Worm (Caenorhabditis elegans) whole organism, mixed stage, embryonic: ENCODE measurements around the gene Y41D4A.4.
A peak's percentile ranks its signal among the peaks of the same experiment; 100 is the strongest.

Experiments
- M03D4.4 ChIP-seq: sonication (generic microtip); optimal IDR thresholded peaks from 2 replicates; lab custom pipeline; 2017; ENCODE audit warnings: mild to moderate bottlenecking, missing genetic modification characterization, missing compliant biosample characterization
- bed-3 ChIP-seq: fragments of 200-800 bp; sonication (Bioruptor generic); optimal IDR thresholded peaks from 3 replicates; lab custom pipeline; 2018; ENCODE audit warnings: mild to moderate bottlenecking, missing genetic modification characterization, moderate library complexity, missing compliant biosample characterization
- blmp-1 ChIP-seq: fragments of 150-350 bp; optimal IDR thresholded peaks from 2 replicates; lab custom pipeline; 2014; ENCODE audit warnings: missing biosample characterization, missing genetic modification characterization
- ceh-39 ChIP-seq: fragments of 150-350 bp; optimal IDR thresholded peaks from 2 replicates; lab custom pipeline; 2014; ENCODE audit warnings: missing biosample characterization, missing genetic modification characterization
- ceh-43 ChIP-seq: fragments of 200-800 bp; sonication (Bioruptor generic); optimal IDR thresholded peaks from 2 replicates; lab custom pipeline; 2018; ENCODE audit warnings: mild to moderate bottlenecking, missing genetic modification characterization, moderate library complexity, missing compliant biosample characterization
- ceh-83 ChIP-seq: fragments of 200-800 bp; sonication (Bioruptor generic); optimal IDR thresholded peaks from 2 replicates; lab custom pipeline; 2018; ENCODE audit warnings: mild to moderate bottlenecking, missing genetic modification characterization, missing compliant biosample characterization
- ces-1 ChIP-seq: fragments of 150-350 bp; optimal IDR thresholded peaks from 2 replicates; lab custom pipeline; 2014; ENCODE audit warnings: missing biosample characterization, missing genetic modification reagents, missing genetic modification characterization
- cnd-1 ChIP-seq: fragments of 200-800 bp; sonication (Bioruptor generic); optimal IDR thresholded peaks from 2 replicates; lab custom pipeline; 2018; ENCODE audit warnings: mild to moderate bottlenecking, missing genetic modification characterization, missing compliant biosample characterization
- drap-1 ChIP-seq: fragments of 200-800 bp; sonication (Bioruptor generic); optimal IDR thresholded peaks from 3 replicates; lab custom pipeline; 2018; ENCODE audit warnings: mild to moderate bottlenecking, missing genetic modification characterization, missing compliant biosample characterization
- elt-3 ChIP-seq: fragments of 150-350 bp; optimal IDR thresholded peaks from 2 replicates; lab custom pipeline; 2014; ENCODE audit warnings: missing biosample characterization, missing genetic modification characterization
- flh-1 ChIP-seq: fragments of 200-800 bp; sonication (Bioruptor generic); optimal IDR thresholded peaks from 2 replicates; lab custom pipeline; 2018; ENCODE audit warnings: mild to moderate bottlenecking, missing genetic modification characterization, moderate library complexity, missing compliant biosample characterization
- ham-2 ChIP-seq: fragments of 200-800 bp; sonication (Bioruptor generic); optimal IDR thresholded peaks from 2 replicates; lab custom pipeline; 2018; ENCODE audit warnings: mild to moderate bottlenecking, missing genetic modification characterization, missing compliant biosample characterization
- lin-13 ChIP-seq: fragments of 150-350 bp; optimal IDR thresholded peaks from 2 replicates; lab custom pipeline; 2014; ENCODE audit warnings: missing biosample characterization, missing genetic modification characterization
- lin-32 ChIP-seq: fragments of 200-800 bp; sonication (Bioruptor generic); optimal IDR thresholded peaks from 2 replicates; lab custom pipeline; 2018; ENCODE audit warnings: mild to moderate bottlenecking, missing genetic modification characterization, missing compliant biosample characterization
- lsy-2 ChIP-seq: fragments of 150-350 bp; optimal IDR thresholded peaks from 2 replicates; lab custom pipeline; 2014; ENCODE audit warnings: missing biosample characterization, missing genetic modification characterization
- mab-5 ChIP-seq: fragments of 150-350 bp; optimal IDR thresholded peaks from 2 replicates; lab custom pipeline; 2014; ENCODE audit warnings: missing biosample characterization, missing genetic modification characterization
- mep-1 ChIP-seq: fragments of 150-350 bp; optimal IDR thresholded peaks from 2 replicates; lab custom pipeline; 2017; ENCODE audit warnings: missing biosample characterization, missing genetic modification reagents, missing genetic modification characterization, inconsistent platforms
- mls-2 ChIP-seq: sonication (generic microtip); optimal IDR thresholded peaks from 2 replicates; lab custom pipeline; 2016; ENCODE audit warnings: mild to moderate bottlenecking, missing genetic modification characterization, moderate library complexity, missing compliant biosample characterization
- nhr-12 ChIP-seq: fragments of 150-350 bp; optimal IDR thresholded peaks from 2 replicates; lab custom pipeline; 2014; ENCODE audit warnings: missing biosample characterization, missing genetic modification characterization
- nhr-2 ChIP-seq: fragments of 150-350 bp; optimal IDR thresholded peaks from 2 replicates; lab custom pipeline; 2014; ENCODE audit warnings: missing biosample characterization, missing genetic modification characterization
- nhr-237 ChIP-seq: fragments of 150-350 bp; optimal IDR thresholded peaks from 2 replicates; lab custom pipeline; 2014; ENCODE audit warnings: missing biosample characterization, missing genetic modification characterization
- nhr-28 ChIP-seq: fragments of 150-350 bp; optimal IDR thresholded peaks from 2 replicates; lab custom pipeline; 2014; ENCODE audit warnings: missing biosample characterization, missing genetic modification characterization
- nhr-76 ChIP-seq: sonication (generic microtip); optimal IDR thresholded peaks from 2 replicates; lab custom pipeline; 2017; ENCODE audit warnings: missing biosample characterization, missing genetic modification characterization
- pha-4 ChIP-seq: fragments of 150-350 bp; optimal IDR thresholded peaks from 2 replicates; lab custom pipeline; 2018; ENCODE audit warnings: missing biosample characterization, missing genetic modification reagents, missing genetic modification characterization
- snpc-4 ChIP-seq: fragments of 150-350 bp; optimal IDR thresholded peaks from 2 replicates; lab custom pipeline; 2014; ENCODE audit warnings: missing biosample characterization, missing genetic modification characterization
- sptf-1 ChIP-seq: sonication (generic microtip); optimal IDR thresholded peaks from 2 replicates; lab custom pipeline; 2017; ENCODE audit warnings: mild to moderate bottlenecking, missing genetic modification characterization, moderate library complexity, missing compliant biosample characterization
- tbx-8 ChIP-seq: fragments of 200-800 bp; sonication (Bioruptor generic); optimal IDR thresholded peaks from 2 replicates; lab custom pipeline; 2018; ENCODE audit warnings: mild to moderate bottlenecking, missing genetic modification characterization, moderate library complexity, missing compliant biosample characterization
- unc-120 ChIP-seq: sonication (generic microtip); optimal IDR thresholded peaks from 2 replicates; lab custom pipeline; 2017; ENCODE audit warnings: missing genetic modification characterization, missing compliant biosample characterization; ENCODE audit not compliant: poor library complexity, severe bottlenecking
- unc-39 ChIP-seq: fragments of 150-350 bp; optimal IDR thresholded peaks from 2 replicates; lab custom pipeline; 2014; ENCODE audit warnings: missing biosample characterization, missing genetic modification characterization
- unc-62 ChIP-seq: fragments of 150-350 bp; optimal IDR thresholded peaks from 2 replicates; lab custom pipeline; 2014; ENCODE audit warnings: missing biosample characterization, missing genetic modification reagents, missing genetic modification characterization
- ztf-11 ChIP-seq: fragments of 150-350 bp; optimal IDR thresholded peaks from 2 replicates; lab custom pipeline; 2014; ENCODE audit warnings: missing biosample characterization, missing genetic modification characterization

Gene Y41D4A.4

ce11 chrIV:1738324-1738730 lies 7.5 kb upstream of the Y41D4A.4 start:
- no peak for TF ChIP-seq cnd-1
- TF ChIP-seq pha-4 (tag; lab: Kevin White, UChicago) = peak; percentile 1
- no peak for TF ChIP-seq drap-1
- no peak for TF ChIP-seq ceh-39 (tag; lab: Kevin White, UChicago)
- no peak for TF ChIP-seq nhr-28 (tag; lab: Kevin White, UChicago)
- TF ChIP-seq blmp-1 (tag; lab: Kevin White, UChicago) = no peak
- TF ChIP-seq nhr-12 (tag; lab: Kevin White, UChicago) = no peak
- TF ChIP-seq mep-1 (tag; lab: Kevin White, UChicago) = peak; percentile 15
- TF ChIP-seq flh-1 = no peak
- no peak for TF ChIP-seq ztf-11 (tag; lab: Kevin White, UChicago)
- peak; percentile 41 for TF ChIP-seq M03D4.4 (tag; lab: Kevin White, UChicago)
- TF ChIP-seq snpc-4 (tag; lab: Kevin White, UChicago) = no peak
- TF ChIP-seq sptf-1 (tag; lab: Kevin White, UChicago) = peak; percentile 59
- no peak for TF ChIP-seq unc-62
- no peak for TF ChIP-seq ceh-43 (GFP tag; lab: Kevin White, UChicago)
- no peak for TF ChIP-seq ham-2 (GFP tag; lab: Kevin White, UChicago)
- TF ChIP-seq tbx-8 (GFP tag; lab: Kevin White, UChicago) = no peak
- TF ChIP-seq nhr-2 (tag; lab: Kevin White, UChicago) = no peak
- TF ChIP-seq elt-3 (tag; lab: Kevin White, UChicago) = no peak
- no peak for TF ChIP-seq unc-39 (tag; lab: Kevin White, UChicago)
- TF ChIP-seq nhr-76 = no peak
- peak; percentile 45 for TF ChIP-seq ceh-83 (GFP tag; lab: Kevin White, UChicago)
- TF ChIP-seq mls-2 (tag; lab: Kevin White, UChicago) = peak; percentile 40
- peak; percentile 50 for TF ChIP-seq lin-13 (tag; lab: Kevin White, UChicago)
- peak; percentile 5 for TF ChIP-seq nhr-237 (tag; lab: Kevin White, UChicago)
- TF ChIP-seq mab-5 (tag; lab: Kevin White, UChicago) = no peak
- no peak for TF ChIP-seq bed-3 (GFP tag; lab: Kevin White, UChicago)
- no peak for TF ChIP-seq unc-120 (tag; lab: Kevin White, UChicago)
- TF ChIP-seq ces-1 (GFP tag; lab: Kevin White, UChicago) = no peak

DNA sequence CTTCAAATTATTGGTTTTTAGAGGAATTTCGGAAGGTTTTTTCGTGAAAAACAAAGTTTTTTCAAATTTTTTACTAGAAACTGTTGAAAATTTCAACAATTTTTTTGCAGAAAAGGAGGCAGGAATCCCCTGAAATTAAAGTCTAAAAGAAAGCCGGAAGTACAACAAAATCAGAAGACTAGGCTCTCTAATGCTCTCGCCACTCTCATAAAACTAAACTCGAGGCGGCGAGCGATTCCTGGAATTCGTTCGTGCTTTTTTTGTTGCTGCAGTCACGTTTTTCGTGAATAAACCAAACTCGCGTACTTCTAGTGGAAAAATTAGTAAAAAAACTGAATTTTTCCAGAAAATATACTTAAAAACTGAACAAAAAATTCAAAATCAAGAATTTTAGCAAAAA lies 6.9 kb upstream of the Y41D4A.4 start:
- TF ChIP-seq mab-5 (tag; lab: Kevin White, UChicago) (no peak), blmp-1 (tag; lab: Kevin White, UChicago) (no peak)
- TF ChIP-seq, all 35 proteins: peak for 0

ce11 chrIV:1739366-1740104 lies 6.3 kb upstream of the Y41D4A.4 start:
- TF ChIP-seq ceh-83 (GFP tag; lab: Kevin White, UChicago) (no peak), lin-32 (GFP tag; lab: Kevin White, UChicago) (no peak), lin-13 (tag; lab: Kevin White, UChicago) (no peak), unc-39 (tag; lab: Kevin White, UChicago) (no peak), ces-1 (GFP tag; lab: Kevin White, UChicago) (no peak), cnd-1 (no peak), lsy-2 (tag; lab: Kevin White, UChicago) (no peak), nhr-12 (tag; lab: Kevin White, UChicago) (no peak), mls-2 (tag; lab: Kevin White, UChicago) (no peak), unc-62 (no peak), nhr-76 (no peak), snpc-4 (tag; lab: Kevin White, UChicago) (no peak), pha-4 (tag; lab: Kevin White, UChicago) (no peak), mab-5 (tag; lab: Kevin White, UChicago) (no peak), mep-1 (tag; lab: Kevin White, UChicago) (no peak), sptf-1 (tag; lab: Kevin White, UChicago) (no peak), nhr-28 (tag; lab: Kevin White, UChicago) (no peak), elt-3 (tag; lab: Kevin White, UChicago) (no peak)
